Fruit fly (Drosophila melanogaster): ENCODE data around the gene Sfp24F.

DNA sequence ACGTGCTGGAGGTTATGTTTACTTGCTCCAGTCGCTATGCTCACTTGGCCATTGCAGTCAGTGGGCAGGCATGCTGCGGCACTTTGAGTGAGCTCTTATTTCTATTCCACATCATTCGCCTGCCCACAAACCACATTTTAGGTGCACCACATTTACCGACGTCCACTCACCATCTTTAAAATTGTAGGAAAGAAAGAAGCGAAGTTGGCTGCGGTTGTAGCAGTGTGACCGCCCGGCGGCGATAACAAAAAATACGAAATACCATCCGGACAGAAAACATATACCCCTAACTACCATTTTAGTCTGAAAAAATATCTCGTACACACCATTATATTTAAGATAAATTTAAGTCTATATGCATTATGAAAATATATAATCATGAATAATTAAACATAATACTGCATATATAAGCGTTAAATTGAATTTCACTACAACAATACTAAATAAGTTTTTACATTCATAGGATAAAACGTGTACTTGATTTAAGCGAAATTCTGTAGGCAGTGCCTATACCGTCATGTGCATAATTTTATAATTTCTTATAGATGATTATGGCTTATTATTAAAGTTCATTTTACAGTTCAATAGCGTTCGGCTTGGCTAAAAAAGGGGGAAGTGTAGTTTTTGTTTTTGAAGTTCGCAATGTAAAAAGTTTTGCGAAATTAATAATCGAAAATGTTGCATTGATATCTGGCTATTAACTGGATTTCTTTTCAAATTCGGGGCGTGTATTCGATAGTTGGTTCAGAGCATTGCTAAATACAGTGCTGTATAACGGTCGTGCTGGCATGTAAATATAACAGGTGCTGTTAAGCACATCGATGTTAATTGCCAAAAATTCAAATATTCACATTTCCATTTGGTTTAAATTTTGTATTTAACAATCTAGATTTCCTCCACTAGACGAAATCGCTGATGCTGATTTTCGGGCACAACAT, 16.5 kb upstream of the Sfp24F start, which contains the start of gene RpL27A:
- TF ChIP-seq CG8478 (optimal IDR thresholded peaks at IDR 0.05) (no peak), CTCF (optimal IDR thresholded peaks at IDR 0.05) (peak in 1 of 2 experiments; percentile 42)

Data from S2 (cell line).